Worm (Caenorhabditis elegans): Measurements from ENCODE around the gene nlp-70.

DNA sequence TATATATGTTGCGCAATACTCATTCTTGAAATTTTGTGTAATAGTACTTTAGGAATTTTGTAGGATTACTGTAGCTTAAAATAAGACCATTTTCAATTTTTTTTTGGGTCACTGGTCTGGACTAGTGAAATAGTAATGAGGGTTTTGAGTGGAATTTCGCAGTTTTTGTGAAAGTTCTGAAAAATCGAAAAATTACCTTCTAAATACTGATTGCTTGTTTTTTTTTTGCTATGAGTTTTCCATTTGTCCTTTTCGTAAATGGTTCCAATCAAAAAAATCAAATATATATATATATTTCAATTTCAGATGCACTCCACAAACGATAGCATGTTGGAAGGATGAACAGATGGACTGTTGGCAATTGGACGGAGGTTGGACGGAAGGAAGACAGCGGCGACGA is 39.7 kb upstream of the nlp-70 start, which contains the start of gene nhr-15:
- no peak for TF ChIP-seq ZK546.5 (tag; optimal IDR thresholded peaks at IDR 0.05)
- TF ChIP-seq zip-2 (tag; optimal IDR thresholded peaks at IDR 0.05), result no peak
- no peak for TF ChIP-seq nhr-28 (tag; optimal IDR thresholded peaks at IDR 0.05)
- TF ChIP-seq ceh-82 (tag; optimal IDR thresholded peaks at IDR 0.05), result no peak
- no peak for TF ChIP-seq tag-97 (GFP tag; IDR thresholded peaks at IDR 0.05)
- TF ChIP-seq ces-1 (GFP tag; optimal IDR thresholded peaks at IDR 0.05), result no peak
- no peak for TF ChIP-seq lsy-2 (tag; optimal IDR thresholded peaks at IDR 0.05)
- TF ChIP-seq zfp-3 (GFP tag; conservative IDR thresholded peaks at IDR 0.05), result no peak
- TF ChIP-seq nhr-11 (tag; optimal IDR thresholded peaks at IDR 0.05), result no peak
- TF ChIP-seq nhr-25 (tag; optimal IDR thresholded peaks at IDR 0.05; ENCODE audit: borderline replicate concordance, insufficient read depth), result no peak
